Worm (Caenorhabditis elegans) whole organism, late embryonic: ENCODE measurements around the gene R160.2.

ENCODE experiments used
- C08G9.2 ChIP-seq: sonication (generic microtip); optimal IDR thresholded peaks from 2 replicates; lab custom pipeline; 2016; ENCODE audit warnings: mild to moderate bottlenecking, missing genetic modification characterization, moderate library complexity, missing compliant biosample characterization
- C38D4.7 ChIP-seq: fragments of 200-800 bp; sonication (Bioruptor generic); optimal IDR thresholded peaks from 2 replicates; lab custom pipeline; 2018; ENCODE audit warnings: mild to moderate bottlenecking, missing genetic modification characterization, moderate library complexity, missing compliant biosample characterization
- F13H6.1 ChIP-seq: sonication (generic microtip); optimal IDR thresholded peaks from 2 replicates; lab custom pipeline; 2016; ENCODE audit warnings: missing genetic modification characterization, missing compliant biosample characterization
- K02D7.2 ChIP-seq: sonication (generic microtip); optimal IDR thresholded peaks from 2 replicates; lab custom pipeline; 2017; ENCODE audit warnings: mild to moderate bottlenecking, missing genetic modification characterization, missing compliant biosample characterization
- ceh-14 ChIP-seq: sonication (generic microtip); optimal IDR thresholded peaks from 2 replicates; lab custom pipeline; 2016; ENCODE audit warnings: missing genotype, missing genetic modification characterization, missing compliant biosample characterization
- ceh-18 ChIP-seq: sonication (generic microtip); optimal IDR thresholded peaks from 2 replicates; lab custom pipeline; 2016; ENCODE audit warnings: missing genetic modification characterization, missing compliant biosample characterization
- ceh-19 ChIP-seq: fragments of 200-800 bp; sonication (Bioruptor generic); optimal IDR thresholded peaks from 2 replicates; lab custom pipeline; 2018; ENCODE audit warnings: mild to moderate bottlenecking, missing genetic modification characterization, missing compliant biosample characterization
- ceh-2 ChIP-seq: sonication (generic microtip); optimal IDR thresholded peaks from 2 replicates; lab custom pipeline; 2016; ENCODE audit warnings: missing genotype, missing genetic modification characterization, missing compliant biosample characterization
- ceh-22 ChIP-seq: sonication (generic microtip); optimal IDR thresholded peaks from 2 replicates; lab custom pipeline; 2017; ENCODE audit warnings: missing biosample characterization, missing genetic modification characterization
- ceh-24 ChIP-seq: sonication (generic microtip); optimal IDR thresholded peaks from 2 replicates; lab custom pipeline; 2016; ENCODE audit warnings: mild to moderate bottlenecking, missing genetic modification characterization, missing compliant biosample characterization
- ceh-31 ChIP-seq: sonication (generic microtip); optimal IDR thresholded peaks from 2 replicates; lab custom pipeline; 2016; ENCODE audit warnings: missing genetic modification characterization, missing compliant biosample characterization
- ceh-34 ChIP-seq: sonication (generic microtip); optimal IDR thresholded peaks from 2 replicates; lab custom pipeline; 2016; ENCODE audit warnings: mild to moderate bottlenecking, missing genetic modification characterization, missing compliant biosample characterization
- ceh-45 ChIP-seq: fragments of 200-800 bp; sonication (Bioruptor generic); IDR thresholded peaks from 2 replicates; pipeline ENCODE4 v1.3.6; 2022; ENCODE audit warnings: missing genetic modification reagents, missing genetic modification characterization, missing compliant biosample characterization
- ceh-9 ChIP-seq: sonication (generic microtip); optimal IDR thresholded peaks from 2 replicates; lab custom pipeline; 2016; ENCODE audit warnings: mild to moderate bottlenecking, missing genetic modification characterization, inconsistent platforms, missing compliant biosample characterization
- dmd-4 ChIP-seq: sonication (generic microtip); optimal IDR thresholded peaks from 2 replicates; lab custom pipeline; 2016; ENCODE audit warnings: borderline replicate concordance, missing genetic modification characterization, missing compliant biosample characterization
- elt-4 ChIP-seq: sonication (generic microtip); optimal IDR thresholded peaks from 2 replicates; lab custom pipeline; 2016; ENCODE audit warnings: missing genetic modification characterization, missing compliant biosample characterization
- fax-1 ChIP-seq: sonication (generic microtip); optimal IDR thresholded peaks from 2 replicates; lab custom pipeline; 2016; ENCODE audit warnings: missing genotype, missing genetic modification characterization, missing compliant biosample characterization
- fkh-6 ChIP-seq: sonication (generic microtip); optimal IDR thresholded peaks from 2 replicates; lab custom pipeline; 2016; ENCODE audit warnings: missing genetic modification characterization, missing compliant biosample characterization
- gmeb-2 ChIP-seq: sonication (generic microtip); optimal IDR thresholded peaks from 2 replicates; lab custom pipeline; 2016; ENCODE audit warnings: missing genetic modification characterization, inconsistent platforms, missing compliant biosample characterization
- hlh-13 ChIP-seq: fragments of 200-800 bp; sonication (Bioruptor generic); optimal IDR thresholded peaks from 2 replicates; lab custom pipeline; 2018; ENCODE audit warnings: mild to moderate bottlenecking, missing genetic modification characterization, missing compliant biosample characterization
- hlh-15 ChIP-seq: sonication (generic microtip); optimal IDR thresholded peaks from 2 replicates; lab custom pipeline; 2016; ENCODE audit warnings: missing genetic modification characterization, missing compliant biosample characterization
- hlh-8 ChIP-seq: sonication (generic microtip); optimal IDR thresholded peaks from 2 replicates; lab custom pipeline; 2016; ENCODE audit warnings: missing genotype, missing genetic modification characterization, missing compliant biosample characterization
- madf-2 ChIP-seq: sonication (generic microtip); optimal IDR thresholded peaks from 2 replicates; lab custom pipeline; 2017; ENCODE audit warnings: missing genetic modification characterization, missing compliant biosample characterization
- mec-3 ChIP-seq: sonication (generic microtip); optimal IDR thresholded peaks from 2 replicates; lab custom pipeline; 2016; ENCODE audit warnings: borderline replicate concordance, missing genetic modification characterization, missing compliant biosample characterization
- nhr-232 ChIP-seq: sonication (generic microtip); optimal IDR thresholded peaks from 2 replicates; lab custom pipeline; 2016; ENCODE audit warnings: missing genetic modification characterization, missing compliant biosample characterization
- odd-2 ChIP-seq: sonication (generic microtip); optimal IDR thresholded peaks from 2 replicates; lab custom pipeline; 2017; ENCODE audit warnings: antibody characterized with exemption, mild to moderate bottlenecking, missing genetic modification characterization, missing compliant biosample characterization
- pat-9 ChIP-seq: fragments of 200-800 bp; sonication (Bioruptor generic); optimal IDR thresholded peaks from 2 replicates; lab custom pipeline; 2018; ENCODE audit warnings: mild to moderate bottlenecking, missing genetic modification characterization, moderate library complexity, missing compliant biosample characterization
- pax-1 ChIP-seq: fragments of 150-350 bp; optimal IDR thresholded peaks from 2 replicates; lab custom pipeline; 2014; ENCODE audit warnings: missing biosample characterization, missing genetic modification characterization
- pha-2 ChIP-seq: sonication (generic microtip); optimal IDR thresholded peaks from 2 replicates; lab custom pipeline; 2017; ENCODE audit warnings: mild to moderate bottlenecking, missing genetic modification characterization, missing compliant biosample characterization
- pha-4 ChIP-seq: fragments of 150-350 bp; optimal IDR thresholded peaks from 2 replicates; lab custom pipeline; 2018; ENCODE audit warnings: missing biosample characterization, missing genetic modification reagents, missing genetic modification characterization
- pros-1 ChIP-seq: fragments of 150-350 bp; optimal IDR thresholded peaks from 2 replicates; lab custom pipeline; 2014; ENCODE audit warnings: missing biosample characterization, missing genetic modification reagents, missing genetic modification characterization
- ref-2 ChIP-seq: sonication (generic microtip); optimal IDR thresholded peaks from 2 replicates; lab custom pipeline; 2016; ENCODE audit warnings: missing genetic modification characterization, missing compliant biosample characterization
- sdc-2 ChIP-seq: sonication (generic microtip); optimal IDR thresholded peaks from 2 replicates; lab custom pipeline; 2016; ENCODE audit warnings: missing genotype, missing genetic modification characterization, missing compliant biosample characterization
- sox-2 ChIP-seq: fragments of 200-800 bp; sonication (Bioruptor generic); IDR thresholded peaks from 2 replicates; pipeline ENCODE4 v1.3.6; 2022; ENCODE audit warnings: missing genetic modification reagents, missing genetic modification characterization, missing compliant biosample characterization
- syd-9 ChIP-seq: sonication (generic microtip); optimal IDR thresholded peaks from 2 replicates; lab custom pipeline; 2016; ENCODE audit warnings: mild to moderate bottlenecking, missing genetic modification characterization, moderate library complexity, missing compliant biosample characterization
- tbx-7 ChIP-seq: sonication (generic microtip); optimal IDR thresholded peaks from 2 replicates; lab custom pipeline; 2016; ENCODE audit warnings: missing genotype, missing genetic modification characterization, missing compliant biosample characterization
- unc-3 ChIP-seq, 2 experiments: fragments of 200-800 bp in 1 of 2; sonication (Bioruptor generic) in 1 of 2; sonication (generic microtip) in 1 of 2; conservative IDR thresholded peaks in 1 of 2; optimal IDR thresholded peaks in 1 of 2; 2 replicates each; pipeline versions ENCODE4 v1.3.6 to Lab custom; 2016 to 2022; ENCODE audit warnings: missing compliant biosample characterization in 2 of 2, missing genetic modification characterization in 2 of 2, missing genetic modification reagents in 1 of 2
- unc-55 ChIP-seq: sonication (generic microtip); optimal IDR thresholded peaks from 2 replicates; lab custom pipeline; 2017; ENCODE audit warnings: missing biosample characterization, missing genetic modification reagents, missing genetic modification characterization
- zip-5 ChIP-seq: sonication (generic microtip); optimal IDR thresholded peaks from 2 replicates; lab custom pipeline; 2016; ENCODE audit warnings: missing genetic modification characterization, missing compliant biosample characterization
- ztf-16 ChIP-seq: sonication (generic microtip); optimal IDR thresholded peaks from 2 replicates; lab custom pipeline; 2017; ENCODE audit warnings: missing genetic modification characterization, missing compliant biosample characterization

The R160.2 gene

ce11 chrX:4368800-4369199, 7.9 kb downstream of the R160.2 start, which contains the start of gene R160.4:
TSS of gene R160.4 (minus strand) at chrX:4368900.
- TF ChIP-seq unc-55 (GFP tag; lab: Kevin White, UChicago) (no peak), pros-1 (no peak), odd-2 (tag; lab: Kevin White, UChicago) (no peak), fax-1 (tag; lab: Kevin White, UChicago) (no peak), hlh-15 (tag; lab: Kevin White, UChicago) (no peak), elt-4 (no peak), ceh-24 (tag; lab: Kevin White, UChicago) (no peak), gmeb-2 (no peak), ceh-14 (tag; lab: Kevin White, UChicago) (no peak), K02D7.2 (tag; lab: Kevin White, UChicago) (no peak), ztf-16 (no peak), ceh-45 (GFP tag; lab: Robert Waterston, UW) (no peak), sox-2 (no peak), F13H6.1 (no peak), fkh-6 (tag; lab: Kevin White, UChicago) (no peak)

DNA sequence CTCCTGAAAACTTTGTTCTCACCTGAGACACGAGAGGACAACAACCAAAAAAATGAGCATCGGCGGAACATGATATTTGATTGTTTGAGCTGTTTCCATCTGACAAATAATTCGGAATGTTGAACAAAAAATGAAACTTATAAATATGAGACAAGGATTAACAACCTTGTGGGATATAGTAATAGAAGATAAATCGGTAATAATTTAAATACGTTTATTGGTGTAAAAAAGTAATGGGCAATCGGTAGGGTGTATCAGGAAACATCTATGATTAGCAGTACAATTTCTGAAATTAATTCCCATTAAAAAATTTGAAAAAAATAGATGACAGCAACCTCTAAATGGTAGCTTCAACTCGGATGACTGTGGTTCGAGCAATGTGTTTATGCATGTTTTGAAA, 9.3 kb downstream of the R160.2 start, which contains the start of gene R160.10:
Gene R160.10 (minus strand): TSS at position 101 of the 400 bp plus-strand sequence.
- TF ChIP-seq ref-2 (tag; lab: Kevin White, UChicago) = no peak
- no peak for TF ChIP-seq ceh-18 (tag; lab: Kevin White, UChicago)
- no peak for TF ChIP-seq tbx-7
- no peak for TF ChIP-seq ceh-2 (tag; lab: Kevin White, UChicago)
- no peak for TF ChIP-seq unc-3 (GFP tag; conservative IDR thresholded peaks at IDR 0.05; lab: Robert Waterston, UW)
- TF ChIP-seq unc-3 (tag; optimal IDR thresholded peaks at IDR 0.05; lab: Kevin White, UChicago) = no peak
- no peak for TF ChIP-seq syd-9 (tag; lab: Kevin White, UChicago)
- TF ChIP-seq sdc-2 (tag; lab: Kevin White, UChicago) = no peak
- no peak for TF ChIP-seq gmeb-2
- TF ChIP-seq hlh-8 (tag; lab: Kevin White, UChicago) = no peak

ce11 chrX:4366231-4366630, 10.5 kb downstream of the R160.2 start, which contains the start of gene R160.3:
TSS of gene R160.3 (minus strand) at chrX:4366331.
- TF ChIP-seq pax-1 (tag; lab: Kevin White, UChicago) = no peak
- TF ChIP-seq dmd-4 (tag; lab: Kevin White, UChicago) = no peak
- TF ChIP-seq ceh-22 = no peak
- no peak for TF ChIP-seq ref-2 (tag; lab: Kevin White, UChicago)
- no peak for TF ChIP-seq ceh-34
- TF ChIP-seq pha-4 = no peak
- no peak for TF ChIP-seq mec-3 (tag; lab: Kevin White, UChicago)
- TF ChIP-seq hlh-8 (tag; lab: Kevin White, UChicago) = no peak
- no peak for TF ChIP-seq ceh-31
- no peak for TF ChIP-seq pros-1
- TF ChIP-seq C08G9.2 (tag; lab: Kevin White, UChicago) = no peak
- TF ChIP-seq ceh-19 (GFP tag; lab: Kevin White, UChicago) = no peak
- no peak for TF ChIP-seq ceh-45 (GFP tag; lab: Robert Waterston, UW)
- no peak for TF ChIP-seq sox-2
- no peak for TF ChIP-seq pat-9 (tag; lab: Kevin White, UChicago)

DNA sequence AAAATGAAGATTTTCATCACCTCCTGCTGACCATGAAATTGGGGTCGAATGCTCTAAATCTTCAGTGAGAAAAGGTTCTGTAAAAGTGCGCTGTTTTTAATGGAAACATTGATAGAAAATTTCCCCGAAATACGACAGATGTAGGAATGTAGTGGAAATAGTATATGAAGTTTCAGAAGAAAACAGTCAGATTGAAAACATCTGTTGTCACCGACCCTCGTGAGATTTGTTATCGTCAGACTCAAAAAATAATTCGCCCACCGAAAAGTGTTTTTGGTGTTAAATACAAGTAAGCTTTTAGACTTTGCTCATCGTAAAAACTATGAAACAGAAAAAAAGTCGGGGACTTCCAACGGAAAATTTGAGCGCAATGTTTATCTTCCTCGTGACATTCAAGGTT, 11.8 kb downstream of the R160.2 start, which contains the start of gene F14H12.8:
Gene F14H12.8 (minus strand): TSS at position 101 of the 400 bp plus-strand sequence.
- no peak for TF ChIP-seq hlh-15 (tag; lab: Kevin White, UChicago)
- no peak for TF ChIP-seq tbx-7
- TF ChIP-seq pha-2 (tag; lab: Kevin White, UChicago) = no peak
- no peak for TF ChIP-seq C38D4.7 (GFP tag; lab: Kevin White, UChicago)
- TF ChIP-seq pat-9 (tag; lab: Kevin White, UChicago) = no peak
- TF ChIP-seq hlh-13 = no peak
- no peak for TF ChIP-seq fax-1 (tag; lab: Kevin White, UChicago)
- no peak for TF ChIP-seq madf-2 (tag; lab: Kevin White, UChicago)
- no peak for TF ChIP-seq ceh-14 (tag; lab: Kevin White, UChicago)
- TF ChIP-seq ceh-9 (tag; lab: Kevin White, UChicago) = no peak
- TF ChIP-seq zip-5 (tag; lab: Kevin White, UChicago) = no peak
- no peak for TF ChIP-seq dmd-4 (tag; lab: Kevin White, UChicago)
- no peak for TF ChIP-seq fkh-6 (tag; lab: Kevin White, UChicago)
- no peak for TF ChIP-seq gmeb-2
- TF ChIP-seq nhr-232 (tag; lab: Kevin White, UChicago) = no peak
